Worm (Caenorhabditis elegans) whole organism, mixed stage, embryonic: Measurements from ENCODE around the gene vps-2.

Experiments used
- M03D4.4 ChIP-seq: sonication (generic microtip); optimal IDR thresholded peaks from 2 replicates; lab custom pipeline; 2017; ENCODE audit warnings: mild to moderate bottlenecking, missing genetic modification characterization, missing compliant biosample characterization
- bed-3 ChIP-seq: fragments of 200-800 bp; sonication (Bioruptor generic); optimal IDR thresholded peaks from 3 replicates; lab custom pipeline; 2018; ENCODE audit warnings: mild to moderate bottlenecking, missing genetic modification characterization, moderate library complexity, missing compliant biosample characterization
- blmp-1 ChIP-seq: fragments of 150-350 bp; optimal IDR thresholded peaks from 2 replicates; lab custom pipeline; 2014; ENCODE audit warnings: missing biosample characterization, missing genetic modification characterization
- ceh-39 ChIP-seq: fragments of 150-350 bp; optimal IDR thresholded peaks from 2 replicates; lab custom pipeline; 2014; ENCODE audit warnings: missing biosample characterization, missing genetic modification characterization
- ceh-43 ChIP-seq: fragments of 200-800 bp; sonication (Bioruptor generic); optimal IDR thresholded peaks from 2 replicates; lab custom pipeline; 2018; ENCODE audit warnings: mild to moderate bottlenecking, missing genetic modification characterization, moderate library complexity, missing compliant biosample characterization
- ceh-83 ChIP-seq: fragments of 200-800 bp; sonication (Bioruptor generic); optimal IDR thresholded peaks from 2 replicates; lab custom pipeline; 2018; ENCODE audit warnings: mild to moderate bottlenecking, missing genetic modification characterization, missing compliant biosample characterization
- ces-1 ChIP-seq: fragments of 150-350 bp; optimal IDR thresholded peaks from 2 replicates; lab custom pipeline; 2014; ENCODE audit warnings: missing biosample characterization, missing genetic modification reagents, missing genetic modification characterization
- cnd-1 ChIP-seq: fragments of 200-800 bp; sonication (Bioruptor generic); optimal IDR thresholded peaks from 2 replicates; lab custom pipeline; 2018; ENCODE audit warnings: mild to moderate bottlenecking, missing genetic modification characterization, missing compliant biosample characterization
- drap-1 ChIP-seq: fragments of 200-800 bp; sonication (Bioruptor generic); optimal IDR thresholded peaks from 3 replicates; lab custom pipeline; 2018; ENCODE audit warnings: mild to moderate bottlenecking, missing genetic modification characterization, missing compliant biosample characterization
- elt-1 ChIP-seq: sonication (generic microtip); optimal IDR thresholded peaks from 2 replicates; lab custom pipeline; 2017; ENCODE audit warnings: missing genetic modification characterization, mild to moderate bottlenecking, missing compliant biosample characterization, antibody characterized with exemption, moderate library complexity, borderline replicate concordance; ENCODE audit not compliant: insufficient read depth
- elt-3 ChIP-seq: fragments of 150-350 bp; optimal IDR thresholded peaks from 2 replicates; lab custom pipeline; 2014; ENCODE audit warnings: missing biosample characterization, missing genetic modification characterization
- flh-1 ChIP-seq: fragments of 200-800 bp; sonication (Bioruptor generic); optimal IDR thresholded peaks from 2 replicates; lab custom pipeline; 2018; ENCODE audit warnings: mild to moderate bottlenecking, missing genetic modification characterization, moderate library complexity, missing compliant biosample characterization
- ham-2 ChIP-seq: fragments of 200-800 bp; sonication (Bioruptor generic); optimal IDR thresholded peaks from 2 replicates; lab custom pipeline; 2018; ENCODE audit warnings: mild to moderate bottlenecking, missing genetic modification characterization, missing compliant biosample characterization
- hlh-1 ChIP-seq: fragments of 150-350 bp; optimal IDR thresholded peaks from 2 replicates; lab custom pipeline; 2014; ENCODE audit warnings: missing biosample characterization, missing genetic modification reagents, missing genetic modification characterization
- lin-13 ChIP-seq: fragments of 150-350 bp; optimal IDR thresholded peaks from 2 replicates; lab custom pipeline; 2014; ENCODE audit warnings: missing biosample characterization, missing genetic modification characterization
- lsy-2 ChIP-seq: fragments of 150-350 bp; optimal IDR thresholded peaks from 2 replicates; lab custom pipeline; 2014; ENCODE audit warnings: missing biosample characterization, missing genetic modification characterization
- mab-5 ChIP-seq: fragments of 150-350 bp; optimal IDR thresholded peaks from 2 replicates; lab custom pipeline; 2014; ENCODE audit warnings: missing biosample characterization, missing genetic modification characterization
- mep-1 ChIP-seq: fragments of 150-350 bp; optimal IDR thresholded peaks from 2 replicates; lab custom pipeline; 2017; ENCODE audit warnings: missing biosample characterization, missing genetic modification reagents, missing genetic modification characterization, inconsistent platforms
- mls-2 ChIP-seq: sonication (generic microtip); optimal IDR thresholded peaks from 2 replicates; lab custom pipeline; 2016; ENCODE audit warnings: mild to moderate bottlenecking, missing genetic modification characterization, moderate library complexity, missing compliant biosample characterization
- nhr-12 ChIP-seq: fragments of 150-350 bp; optimal IDR thresholded peaks from 2 replicates; lab custom pipeline; 2014; ENCODE audit warnings: missing biosample characterization, missing genetic modification characterization
- nhr-2 ChIP-seq: fragments of 150-350 bp; optimal IDR thresholded peaks from 2 replicates; lab custom pipeline; 2014; ENCODE audit warnings: missing biosample characterization, missing genetic modification characterization
- nhr-237 ChIP-seq: fragments of 150-350 bp; optimal IDR thresholded peaks from 2 replicates; lab custom pipeline; 2014; ENCODE audit warnings: missing biosample characterization, missing genetic modification characterization
- nhr-28 ChIP-seq: fragments of 150-350 bp; optimal IDR thresholded peaks from 2 replicates; lab custom pipeline; 2014; ENCODE audit warnings: missing biosample characterization, missing genetic modification characterization
- nhr-76 ChIP-seq: sonication (generic microtip); optimal IDR thresholded peaks from 2 replicates; lab custom pipeline; 2017; ENCODE audit warnings: missing biosample characterization, missing genetic modification characterization
- pha-4 ChIP-seq: fragments of 150-350 bp; optimal IDR thresholded peaks from 2 replicates; lab custom pipeline; 2018; ENCODE audit warnings: missing biosample characterization, missing genetic modification reagents, missing genetic modification characterization
- sem-2 ChIP-seq: fragments of 200-800 bp; sonication (Bioruptor generic); optimal IDR thresholded peaks from 2 replicates; lab custom pipeline; 2018; ENCODE audit warnings: mild to moderate bottlenecking, missing genetic modification characterization, missing compliant biosample characterization
- snpc-4 ChIP-seq: fragments of 150-350 bp; optimal IDR thresholded peaks from 2 replicates; lab custom pipeline; 2014; ENCODE audit warnings: missing biosample characterization, missing genetic modification characterization
- tbx-8 ChIP-seq: fragments of 200-800 bp; sonication (Bioruptor generic); optimal IDR thresholded peaks from 2 replicates; lab custom pipeline; 2018; ENCODE audit warnings: mild to moderate bottlenecking, missing genetic modification characterization, moderate library complexity, missing compliant biosample characterization
- unc-120 ChIP-seq: sonication (generic microtip); optimal IDR thresholded peaks from 2 replicates; lab custom pipeline; 2017; ENCODE audit warnings: missing genetic modification characterization, missing compliant biosample characterization; ENCODE audit not compliant: poor library complexity, severe bottlenecking
- unc-39 ChIP-seq: fragments of 150-350 bp; optimal IDR thresholded peaks from 2 replicates; lab custom pipeline; 2014; ENCODE audit warnings: missing biosample characterization, missing genetic modification characterization
- unc-62 ChIP-seq: fragments of 150-350 bp; optimal IDR thresholded peaks from 2 replicates; lab custom pipeline; 2014; ENCODE audit warnings: missing biosample characterization, missing genetic modification reagents, missing genetic modification characterization
- zip-8 ChIP-seq: fragments of 150-350 bp; optimal IDR thresholded peaks from 2 replicates; lab custom pipeline; 2014; ENCODE audit warnings: missing biosample characterization, missing genetic modification characterization

Gene vps-2

ce11 chrII:12727871-12728270, 40.1 kb downstream of the vps-2 start:
- TF ChIP-seq unc-62 (no peak), ham-2 (GFP tag; lab: Kevin White, UChicago) (no peak), ces-1 (GFP tag; lab: Kevin White, UChicago) (no peak), lsy-2 (tag; lab: Kevin White, UChicago) (no peak), sem-2 (GFP tag; lab: Kevin White, UChicago) (no peak), nhr-28 (no peak), tbx-8 (GFP tag; lab: Kevin White, UChicago) (no peak), elt-1 (tag; lab: Kevin White, UChicago) (no peak), M03D4.4 (no peak), nhr-76 (tag; lab: Kevin White, UChicago) (no peak), pha-4 (tag; lab: Kevin White, UChicago) (no peak)

DNA sequence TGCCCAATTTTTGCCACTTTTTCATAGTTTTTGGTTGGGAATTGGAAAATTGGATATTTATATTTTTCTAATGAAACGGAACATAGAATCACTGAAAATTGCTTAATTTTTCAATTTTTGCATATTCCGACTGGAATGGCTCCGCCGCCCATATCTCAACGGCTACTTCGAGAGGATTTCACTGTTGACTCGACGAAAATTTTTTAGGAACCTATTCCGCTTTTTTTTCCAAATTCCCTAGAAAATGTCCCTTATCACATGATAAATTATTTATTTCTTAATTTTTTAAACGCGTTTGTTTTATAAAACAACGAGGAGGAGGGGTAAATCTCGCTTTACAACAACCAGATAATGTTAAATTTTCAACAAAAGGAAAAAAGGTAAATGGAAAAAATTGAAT, 41.3 kb downstream of the vps-2 start:
- no peak for TF ChIP-seq flh-1 (GFP tag; lab: Kevin White, UChicago)
- no peak for TF ChIP-seq snpc-4 (tag; lab: Kevin White, UChicago)
- no peak for TF ChIP-seq mab-5 (tag; lab: Kevin White, UChicago)
- TF ChIP-seq nhr-2 (tag; lab: Kevin White, UChicago): no peak
- TF ChIP-seq nhr-28: no peak
- TF ChIP-seq ces-1 (GFP tag; lab: Kevin White, UChicago): no peak
- TF ChIP-seq sem-2 (GFP tag; lab: Kevin White, UChicago): no peak
- TF ChIP-seq nhr-12 (tag; lab: Kevin White, UChicago): no peak
- TF ChIP-seq zip-8 (tag; lab: Kevin White, UChicago): no peak
- TF ChIP-seq unc-39 (tag; lab: Kevin White, UChicago): no peak
- no peak for TF ChIP-seq blmp-1 (tag; lab: Kevin White, UChicago)
- TF ChIP-seq ceh-43: no peak
- no peak for TF ChIP-seq drap-1 (GFP tag; lab: Kevin White, UChicago)
- TF ChIP-seq mep-1 (tag; lab: Kevin White, UChicago): no peak
- TF ChIP-seq nhr-76 (tag; lab: Kevin White, UChicago): no peak
- no peak for TF ChIP-seq hlh-1 (tag; lab: Kevin White, UChicago)
- TF ChIP-seq ceh-39 (tag; lab: Kevin White, UChicago): no peak
- TF ChIP-seq lsy-2 (tag; lab: Kevin White, UChicago): no peak
- TF ChIP-seq M03D4.4: no peak
- TF ChIP-seq, all 35 proteins: peak for 0

DNA sequence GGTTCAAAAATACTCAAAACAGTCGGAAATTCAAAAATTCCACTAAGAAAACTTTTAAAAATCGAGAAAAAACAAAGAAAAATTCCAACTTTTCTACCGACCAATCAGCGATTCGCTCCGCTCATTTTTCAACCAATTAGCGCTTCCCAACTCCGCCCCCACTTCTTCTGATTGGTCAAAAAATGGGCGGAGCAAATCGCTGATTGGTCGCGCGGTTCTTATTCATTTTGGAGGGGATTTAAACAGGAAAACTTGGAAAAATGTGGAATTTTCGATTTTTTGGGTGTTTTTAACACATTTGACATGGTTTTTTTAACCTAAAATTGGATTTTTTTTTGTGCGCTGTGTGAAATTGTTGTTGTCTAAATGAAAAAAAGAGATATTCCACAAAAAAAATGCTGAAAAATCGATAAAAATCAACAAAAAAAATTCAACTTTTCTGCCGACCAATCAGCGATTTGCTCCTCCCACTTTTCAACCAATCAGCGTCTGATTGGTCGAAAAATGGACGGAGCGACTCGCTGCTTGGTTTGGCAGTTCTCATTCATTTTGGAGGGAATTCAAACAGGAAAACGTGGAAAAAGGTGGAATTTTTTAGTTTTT, 45.2 kb downstream of the vps-2 start:
- no peak for TF ChIP-seq unc-120
- no peak for TF ChIP-seq ceh-43
- no peak for TF ChIP-seq ceh-83
- TF ChIP-seq cnd-1 (tag; lab: Kevin White, UChicago): no peak

DNA sequence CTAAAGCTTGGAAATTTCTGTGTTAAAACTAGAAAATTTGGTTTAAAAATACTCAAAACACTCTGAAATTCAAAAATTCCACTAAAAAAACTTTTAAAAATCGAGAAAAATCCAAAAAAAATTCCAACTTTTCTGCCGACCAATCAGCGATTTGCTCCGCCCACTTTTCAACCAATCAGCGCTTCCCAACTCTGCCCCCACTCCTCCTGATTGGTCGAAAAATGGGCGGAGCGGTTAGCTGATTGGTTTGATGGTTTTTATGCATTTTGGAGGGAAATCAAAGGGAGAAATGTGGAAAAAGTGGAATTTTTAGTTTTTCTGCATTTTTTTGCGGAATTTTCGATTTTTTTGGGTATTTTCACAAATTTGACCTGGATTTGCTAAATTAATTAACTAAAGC, 46.0 kb downstream of the vps-2 start:
- TF ChIP-seq flh-1 (GFP tag; lab: Kevin White, UChicago) (no peak), nhr-237 (tag; lab: Kevin White, UChicago) (no peak), ceh-83 (no peak), unc-62 (no peak), tbx-8 (GFP tag; lab: Kevin White, UChicago) (no peak), lsy-2 (tag; lab: Kevin White, UChicago) (no peak), cnd-1 (tag; lab: Kevin White, UChicago) (no peak), lin-13 (tag; lab: Kevin White, UChicago) (no peak), ceh-43 (no peak), unc-39 (tag; lab: Kevin White, UChicago) (no peak), ces-1 (GFP tag; lab: Kevin White, UChicago) (no peak), nhr-2 (tag; lab: Kevin White, UChicago) (no peak), elt-3 (tag; lab: Kevin White, UChicago) (no peak), mls-2 (no peak), drap-1 (GFP tag; lab: Kevin White, UChicago) (no peak), bed-3 (GFP tag; lab: Kevin White, UChicago) (no peak), nhr-28 (no peak), blmp-1 (tag; lab: Kevin White, UChicago) (no peak), nhr-76 (tag; lab: Kevin White, UChicago) (no peak)
